Fruit fly (Drosophila melanogaster): ENCODE data around the gene sstn.
A peak's percentile ranks its signal among the peaks of the same experiment; 100 is the strongest.

sstn gene

dm6 chr3L:15102669-15103309 lies 8.3 kb upstream of the sstn start (continued):
- 0 out of 2 replicates have a peak, but pooled peaks have one; percentile 21 for TF ChIP-seq lmd (GFP tag; IDR thresholded peaks at IDR 0.05)
- TF ChIP-seq vnd (GFP tag; IDR thresholded peaks at IDR 0.05; ENCODE audit: partially characterized antibody) = no peak
- TF ChIP-seq PHDP (tag; optimal IDR thresholded peaks at IDR 0.05) = peak; percentile 12
- TF ChIP-seq jigr1 (GFP tag; IDR thresholded peaks at IDR 0.05) = no peak
- TF ChIP-seq CG4404 (GFP tag; IDR thresholded peaks at IDR 0.05) = no peak
- peak; percentile 24; the same call in 1 of the 2 replicates for TF ChIP-seq slbo (GFP tag; IDR thresholded peaks at IDR 0.05)
- no peak for TF ChIP-seq tio (GFP tag; optimal IDR thresholded peaks at IDR 0.05)
- no peak for TF ChIP-seq CG7745 (tag; optimal IDR thresholded peaks at IDR 0.05)
- no peak for TF ChIP-seq CG2875 (GFP tag; optimal IDR thresholded peaks at IDR 0.05)
- no peak for TF ChIP-seq ind (GFP tag; optimal IDR thresholded peaks at IDR 0.05)
- TF ChIP-seq Kr (GFP tag; optimal IDR thresholded peaks at IDR 0.05) = no peak
- TF ChIP-seq grn (GFP tag; optimal IDR thresholded peaks at IDR 0.05) = no peak
- TF ChIP-seq CG6175 (GFP tag; IDR thresholded peaks at IDR 0.05) = 0 out of 3 replicates have a peak, but pooled peaks have one; percentile 21
- TF ChIP-seq Ptx1 (GFP tag; IDR thresholded peaks at IDR 0.05) = peak; percentile 30; the same call in 1 of the 2 replicates
- 0 out of 2 replicates have a peak, but pooled peaks have one; percentile 15 for TF ChIP-seq vvl (GFP tag; IDR thresholded peaks at IDR 0.05)
- TF ChIP-seq CG8290 (GFP tag; optimal IDR thresholded peaks at IDR 0.05) = no peak
- no peak for TF ChIP-seq CG8290 (tag; optimal IDR thresholded peaks at IDR 0.05)
- TF ChIP-seq pum (GFP tag; optimal IDR thresholded peaks at IDR 0.05) = no peak
- 0 out of 2 replicates have a peak, but pooled peaks have one; percentile 23 for TF ChIP-seq CG32772 (GFP tag; IDR thresholded peaks at IDR 0.05)
- 0 out of 3 replicates have a peak, but pooled peaks have one; percentile 3 for TF ChIP-seq Mrtf (GFP tag; IDR thresholded peaks at IDR 0.05)
- TF ChIP-seq lbe (GFP tag; optimal IDR thresholded peaks at IDR 0.05) = no peak
- peak; percentile 16 for TF ChIP-seq CG13424 (tag; optimal IDR thresholded peaks at IDR 0.05)
- no peak for TF ChIP-seq psq (GFP tag; optimal IDR thresholded peaks at IDR 0.05)
- TF ChIP-seq CG12219 (GFP tag; optimal IDR thresholded peaks at IDR 0.05) = peak; percentile 1
- TF ChIP-seq HLHmδ (GFP tag; optimal IDR thresholded peaks at IDR 0.05) = peak; percentile 22
- TF ChIP-seq wdn (GFP tag; IDR thresholded peaks at IDR 0.05) = no peak
- no peak for TF ChIP-seq CG14667 (GFP tag; IDR thresholded peaks at IDR 0.05)
- TF ChIP-seq CG16815 (GFP tag; optimal IDR thresholded peaks at IDR 0.05) = no peak
- peak; percentile 9 for TF ChIP-seq Xbp1 (GFP tag; optimal IDR thresholded peaks at IDR 0.05)
- TF ChIP-seq sens (GFP tag) = no peak
- TF ChIP-seq CG14965 (GFP tag; optimal IDR thresholded peaks at IDR 0.05; ENCODE audit: borderline replicate concordance) = no peak
- TF ChIP-seq Rx (GFP tag; IDR thresholded peaks at IDR 0.05) = no peak
- TF ChIP-seq stc (GFP tag; IDR thresholded peaks at IDR 0.05) = no peak
- TF ChIP-seq Eip74EF (GFP tag; optimal IDR thresholded peaks at IDR 0.05) = no peak
- no peak for TF ChIP-seq Bgb (GFP tag; IDR thresholded peaks at IDR 0.05; ENCODE audit: partially characterized antibody)
- peak; percentile 20 for TF ChIP-seq unpg (GFP tag; optimal IDR thresholded peaks at IDR 0.05)
- TF ChIP-seq CG9797 (GFP tag; optimal IDR thresholded peaks at IDR 0.05) = no peak
- TF ChIP-seq CG10959 (GFP tag; IDR thresholded peaks at IDR 0.05) = no peak
- TF ChIP-seq tin (GFP tag; optimal IDR thresholded peaks at IDR 0.05) = no peak
- no peak for TF ChIP-seq CG15479 (GFP tag; optimal IDR thresholded peaks at IDR 0.05)
- no peak for TF ChIP-seq NFAT (GFP tag; IDR thresholded peaks at IDR 0.05)
- no peak for TF ChIP-seq CG6254 (GFP tag; optimal IDR thresholded peaks at IDR 0.05)
- no peak for TF ChIP-seq ara (GFP tag; IDR thresholded peaks at IDR 0.05)
- no peak for TF ChIP-seq bigmax (GFP tag; optimal IDR thresholded peaks at IDR 0.05)
- no peak for TF ChIP-seq CG9727 (GFP tag; optimal IDR thresholded peaks at IDR 0.05)
- peak; percentile 78 for TF ChIP-seq grau (tag; optimal IDR thresholded peaks at IDR 0.05)
- TF ChIP-seq fd64A (GFP tag; optimal IDR thresholded peaks at IDR 0.05) = no peak
- TF ChIP-seq Dp (GFP tag; optimal IDR thresholded peaks at IDR 0.05) = no peak
- TF ChIP-seq lola (GFP tag; optimal IDR thresholded peaks at IDR 0.05) = no peak
- TF ChIP-seq sr (GFP tag; IDR thresholded peaks at IDR 0.05) = peak; percentile 78
